Fruit fly (Drosophila melanogaster) whole organism, prepupa: Measurements from ENCODE around the gene sip3.

Source experiments
- Blimp-1 ChIP-seq: fragments of 200-800 bp; sonication (Bioruptor generic); optimal IDR thresholded peaks from 3 replicates; lab custom pipeline; 2017; ENCODE audit warnings: missing biosample characterization, missing genetic modification characterization, mild to moderate bottlenecking, moderate library complexity, missing genetic modification reagents
- CG10669 ChIP-seq: fragments of 200-800 bp; sonication (Bioruptor generic); optimal IDR thresholded peaks from 3 replicates; lab custom pipeline; 2018; ENCODE audit warnings: missing biosample characterization, mild to moderate bottlenecking, missing genetic modification characterization, moderate library complexity
- CG1621 ChIP-seq: fragments of 200-800 bp; sonication (Bioruptor generic); optimal IDR thresholded peaks from 3 replicates; lab custom pipeline; 2018; ENCODE audit warnings: missing biosample characterization, mild to moderate bottlenecking, missing genetic modification characterization
- CG3032 ChIP-seq: fragments of 200-800 bp; optimal IDR thresholded peaks from 2 replicates; lab custom pipeline; 2019; ENCODE audit warnings: missing biosample characterization, mild to moderate bottlenecking, missing genetic modification characterization, moderate library complexity
- CG34406 ChIP-seq: fragments of 200-800 bp; sonication (Bioruptor generic); optimal IDR thresholded peaks from 3 replicates; lab custom pipeline; 2016; ENCODE audit warnings: missing biosample characterization, missing genetic modification characterization
- CG6163 ChIP-seq: fragments of 200-800 bp; sonication (Bioruptor generic); IDR thresholded peaks from 3 replicates; pipeline ENCODE4 v1.3.6; 2022; ENCODE audit warnings: missing biosample characterization, missing genetic modification characterization
- CG6276 ChIP-seq: fragments of 200-800 bp; sonication (Bioruptor generic); optimal IDR thresholded peaks from 2 replicates; lab custom pipeline; 2017; ENCODE audit warnings: missing biosample characterization, mild to moderate bottlenecking, missing genetic modification characterization
- CG6854 ChIP-seq: fragments of 200-800 bp; sonication (Bioruptor generic); optimal IDR thresholded peaks from 2 replicates; lab custom pipeline; 2017; ENCODE audit warnings: missing biosample characterization, mild to moderate bottlenecking, missing genetic modification characterization
- CG8632 ChIP-seq: fragments of 200-800 bp; sonication (Bioruptor generic); optimal IDR thresholded peaks from 3 replicates; lab custom pipeline; 2016; ENCODE audit warnings: missing biosample characterization, missing genetic modification characterization
- CG9139 ChIP-seq: fragments of 200-800 bp; sonication (Bioruptor generic); optimal IDR thresholded peaks from 3 replicates; lab custom pipeline; 2017; ENCODE audit warnings: missing biosample characterization, mild to moderate bottlenecking, missing genetic modification characterization
- Eip75B ChIP-seq: fragments of 200-800 bp; sonication (Bioruptor generic); optimal IDR thresholded peaks from 3 replicates; lab custom pipeline; 2016; ENCODE audit warnings: missing biosample characterization, missing genetic modification characterization
- Eip78C ChIP-seq: fragments of 200-800 bp; sonication (Bioruptor generic); peaks from one replicate; lab custom pipeline; 2016; ENCODE audit warnings: missing biosample characterization, missing genetic modification characterization
- Ets96B ChIP-seq: fragments of 200-800 bp; optimal IDR thresholded peaks from 2 replicates; lab custom pipeline; 2019; ENCODE audit warnings: missing biosample characterization, mild to moderate bottlenecking, missing genetic modification characterization, moderate library complexity
- Gug ChIP-seq: fragments of 200-800 bp; sonication (Bioruptor generic); IDR thresholded peaks from 2 replicates; pipeline ENCODE4 v1.3.6; 2022; ENCODE audit warnings: missing biosample characterization, missing genetic modification characterization
- Hr4 ChIP-seq: fragments of 200-800 bp; sonication (Bioruptor generic); optimal IDR thresholded peaks from 3 replicates; lab custom pipeline; 2016; ENCODE audit warnings: missing biosample characterization, missing genetic modification characterization
- Lpt ChIP-seq: fragments of 200-800 bp; sonication (Bioruptor generic); optimal IDR thresholded peaks from 3 replicates; lab custom pipeline; 2016; ENCODE audit warnings: missing biosample characterization, missing genetic modification characterization
- Met ChIP-seq: fragments of 200-800 bp; sonication (Bioruptor generic); optimal IDR thresholded peaks from 3 replicates; lab custom pipeline; 2016; ENCODE audit warnings: missing biosample characterization, missing genetic modification characterization
- OdsH ChIP-seq: fragments of 200-800 bp; sonication (Bioruptor generic); optimal IDR thresholded peaks from 3 replicates; lab custom pipeline; 2016; ENCODE audit warnings: missing biosample characterization, missing genetic modification characterization
- Smox ChIP-seq: fragments of 200-800 bp; sonication (Bioruptor generic); optimal IDR thresholded peaks from 3 replicates; lab custom pipeline; 2016; ENCODE audit warnings: missing biosample characterization, missing genetic modification characterization
- Sox102F ChIP-seq: fragments of 200-800 bp; sonication (Bioruptor generic); optimal IDR thresholded peaks from 2 replicates; lab custom pipeline; 2016; ENCODE audit warnings: missing biosample characterization, mild to moderate bottlenecking, missing genetic modification characterization
- Sox14 ChIP-seq: fragments of 200-800 bp; sonication (Bioruptor generic); optimal IDR thresholded peaks from 3 replicates; lab custom pipeline; 2016; ENCODE audit warnings: missing biosample characterization, missing genetic modification characterization
- Sox15 ChIP-seq: fragments of 200-800 bp; sonication (Bioruptor generic); optimal IDR thresholded peaks from 3 replicates; lab custom pipeline; 2016; ENCODE audit warnings: missing biosample characterization, missing genetic modification characterization
- achi ChIP-seq: fragments of 200-800 bp; sonication (Bioruptor generic); optimal IDR thresholded peaks from 3 replicates; lab custom pipeline; 2016; ENCODE audit warnings: missing biosample characterization, missing genetic modification characterization
- cyc ChIP-seq: fragments of 200-800 bp; sonication (Bioruptor generic); optimal IDR thresholded peaks from 3 replicates; lab custom pipeline; 2016; ENCODE audit warnings: missing biosample characterization, missing genetic modification characterization
- dac ChIP-seq: fragments of 200-800 bp; sonication (Bioruptor generic); optimal IDR thresholded peaks from 2 replicates; lab custom pipeline; 2017; ENCODE audit warnings: missing biosample characterization, mild to moderate bottlenecking, missing genetic modification characterization
- dsx ChIP-seq: fragments of 200-800 bp; optimal IDR thresholded peaks from 3 replicates; lab custom pipeline; 2019; ENCODE audit warnings: missing biosample characterization, mild to moderate bottlenecking, missing genetic modification characterization, moderate library complexity; ENCODE audit not compliant: poor library complexity, severe bottlenecking
- esn ChIP-seq: fragments of 200-800 bp; sonication (Bioruptor generic); optimal IDR thresholded peaks from 2 replicates; lab custom pipeline; 2016; ENCODE audit warnings: missing biosample characterization, mild to moderate bottlenecking, missing genetic modification characterization, moderate library complexity
- fd59A ChIP-seq: fragments of 200-800 bp; sonication (Bioruptor generic); optimal IDR thresholded peaks from 2 replicates; lab custom pipeline; 2017; ENCODE audit warnings: missing biosample characterization, mild to moderate bottlenecking, missing genetic modification characterization, missing genetic modification reagents
- fd85E ChIP-seq: fragments of 200-800 bp; sonication (Bioruptor generic); optimal IDR thresholded peaks from 3 replicates; lab custom pipeline; 2016; ENCODE audit warnings: missing biosample characterization, missing genetic modification characterization
- fkh ChIP-seq: fragments of 200-800 bp; sonication (Bioruptor generic); optimal IDR thresholded peaks from 3 replicates; lab custom pipeline; 2017; ENCODE audit warnings: missing biosample characterization, mild to moderate bottlenecking, missing genetic modification characterization, moderate library complexity
- ss ChIP-seq, 2 experiments: fragments of 200-800 bp; sonication (Bioruptor generic); optimal IDR thresholded peaks; 2 replicates in 1 of 2; 3 replicates in 1 of 2; lab custom pipeline; 2017 to 2018; ENCODE audit warnings: mild to moderate bottlenecking in 2 of 2, missing biosample characterization in 2 of 2, missing genetic modification characterization in 2 of 2, moderate library complexity in 1 of 2
- svp ChIP-seq: fragments of 200-800 bp; sonication (Bioruptor generic); peaks from one replicate; lab custom pipeline; 2016; ENCODE audit warnings: missing biosample characterization, missing genetic modification characterization
- topi ChIP-seq: fragments of 200-800 bp; sonication (Bioruptor generic); optimal IDR thresholded peaks from 3 replicates; lab custom pipeline; 2016; ENCODE audit warnings: missing biosample characterization, missing genetic modification characterization

sip3 gene

dm6 chr3R:31725486-31726227 lies 46.4 kb upstream of the sip3 start (continued):
- TF ChIP-seq ss (GFP tag; optimal IDR thresholded peaks at IDR 0.05; lab: Kevin White, UChicago) (peak; percentile 85 to 89), CG3032 (tag; lab: Kevin White, UChicago) (peak; percentile 8), Eip75B (GFP tag; lab: Kevin White, UChicago) (peak; percentile 9), Met (GFP tag; lab: Kevin White, UChicago) (no peak), Smox (GFP tag; lab: Kevin White, UChicago) (no peak), CG6854 (peak; percentile 91), dac (GFP tag; lab: Kevin White, UChicago) (no peak), Sox14 (GFP tag; lab: Kevin White, UChicago) (peak; percentile 52)

dm6 chr3R:31726286-31726685 lies 45.7 kb upstream of the sip3 start:
- TF ChIP-seq OdsH, result no peak
- no peak for TF ChIP-seq CG6854
- no peak for TF ChIP-seq Eip78C (GFP tag; lab: Kevin White, UChicago)
- TF ChIP-seq dac (GFP tag; lab: Kevin White, UChicago), result no peak
- no peak for TF ChIP-seq achi
- TF ChIP-seq Ets96B, result no peak
- no peak for TF ChIP-seq Hr4 (GFP tag; lab: Kevin White, UChicago)
- TF ChIP-seq CG3032 (tag; lab: Kevin White, UChicago), result no peak
- no peak for TF ChIP-seq CG10669 (GFP tag; lab: Kevin White, UChicago)
- no peak for TF ChIP-seq CG9139 (GFP tag; lab: Kevin White, UChicago)

dm6 chr3R:31727773-31728172 lies 44.2 kb upstream of the sip3 start:
- no peak for TF ChIP-seq esn (GFP tag; lab: Kevin White, UChicago)
- no peak for TF ChIP-seq fd59A
- TF ChIP-seq Smox (GFP tag; lab: Kevin White, UChicago), result no peak

- TF ChIP-seq CG1621 (tag; lab: Kevin White, UChicago) (peak; percentile 68), Lpt (GFP tag; lab: Kevin White, UChicago) (no peak)
These were observed 35.2 kb upstream of the sip3 start, which contains the start of the genes CstF50 and CG11563 for dm6 chr3R:31736776-31737175. Gene CstF50, minus strand, starts transcription at chr3R:31736963. Gene CG11563, plus strand, starts transcription at chr3R:31737035.

dm6 chr3R:31738060-31738619 lies 33.9 kb upstream of the sip3 start, which contains the start of gene eEF1alpha2:
Gene eEF1alpha2, plus strand, starts transcription at chr3R:31738468.
- no peak for TF ChIP-seq fd59A
- peak; percentile 10; the same call in 1 of the 2 replicates for TF ChIP-seq Gug (GFP tag; lab: Robert Waterston, UW)
- TF ChIP-seq svp (GFP tag; lab: Kevin White, UChicago), result no peak
- no peak for TF ChIP-seq CG8632 (GFP tag; lab: Kevin White, UChicago)
- TF ChIP-seq CG34406, result no peak

DNA sequence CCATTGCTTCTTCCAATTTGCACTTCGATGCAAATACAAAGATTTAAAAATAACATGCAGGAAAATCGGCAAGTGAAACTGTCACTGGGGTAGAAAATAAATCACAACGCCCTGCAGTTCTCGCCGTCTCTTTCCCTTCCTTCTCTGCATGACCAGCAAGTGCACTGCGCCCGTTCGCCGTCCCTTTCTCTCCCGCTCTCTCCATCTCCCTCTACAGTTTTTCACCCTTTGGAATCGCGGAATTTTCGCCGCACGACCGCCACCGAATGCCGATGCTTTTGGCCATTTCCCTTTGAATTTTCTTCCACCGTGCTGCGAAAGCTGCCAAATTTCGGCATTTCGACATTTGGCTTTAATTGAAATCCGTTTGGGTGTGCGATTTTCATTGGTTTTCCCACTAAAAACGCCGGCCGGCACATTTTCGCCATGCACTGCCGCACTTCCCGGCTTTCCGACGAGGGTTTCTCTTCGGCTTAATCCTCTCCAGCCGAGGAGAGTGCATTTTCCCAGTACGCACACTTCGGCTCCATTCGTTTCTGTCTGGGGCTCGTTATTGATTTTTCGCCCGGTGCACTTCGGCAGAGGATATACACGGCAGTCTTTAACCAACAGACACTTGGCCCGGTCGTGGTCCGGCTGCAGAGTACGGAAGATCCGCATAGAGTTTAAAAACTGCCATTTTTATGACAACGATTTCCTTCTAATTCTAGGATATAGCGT lies 32.8 kb upstream of the sip3 start:
- TF ChIP-seq Blimp-1 (GFP tag; lab: Kevin White, UChicago) (no peak), CG9139 (GFP tag; lab: Kevin White, UChicago) (no peak), CG34406 (no peak), Sox102F (GFP tag; lab: Kevin White, UChicago) (no peak), esn (GFP tag; lab: Kevin White, UChicago) (no peak), CG6163 (GFP tag; lab: Robert Waterston, UW) (no peak), fd85E (GFP tag; lab: Kevin White, UChicago) (no peak), CG6276 (GFP tag; lab: Kevin White, UChicago) (no peak), Eip78C (GFP tag; lab: Kevin White, UChicago) (no peak), Sox15 (GFP tag; lab: Kevin White, UChicago) (no peak), CG10669 (GFP tag; lab: Kevin White, UChicago) (no peak), achi (no peak), dsx (GFP tag; lab: Kevin White, UChicago) (no peak), Lpt (GFP tag; lab: Kevin White, UChicago) (no peak), fd59A (no peak), fkh (GFP tag; lab: Kevin White, UChicago) (no peak), topi (GFP tag; lab: Kevin White, UChicago) (no peak), cyc (GFP tag; lab: Kevin White, UChicago) (no peak)
